Fruit fly (Drosophila melanogaster) whole organism, embryonic: ENCODE measurements around the gene CG16984.

Experiments used
- Antp ChIP-seq: fragments of 200-800 bp; sonication (Bioruptor generic); optimal IDR thresholded peaks from 3 replicates; lab custom pipeline; 2016; ENCODE audit warnings: missing biosample characterization, missing genetic modification characterization
- B-H2 ChIP-seq: fragments of 200-800 bp; sonication (Bioruptor generic); optimal IDR thresholded peaks from 2 replicates; lab custom pipeline; 2018; ENCODE audit warnings: missing biosample characterization, mild to moderate bottlenecking, missing genetic modification characterization
- BEAF-32 ChIP-seq: fragments of 200-800 bp; sonication (Bioruptor generic); optimal IDR thresholded peaks from 3 replicates; lab custom pipeline; 2017; ENCODE audit warnings: missing biosample characterization, missing genetic modification characterization, mild to moderate bottlenecking, moderate library complexity, missing genetic modification reagents
- CG10321 ChIP-seq: fragments of 200-800 bp; sonication (Bioruptor generic); IDR thresholded peaks from 2 replicates; pipeline ENCODE4 v1.3.6; 2022; ENCODE audit warnings: missing biosample characterization, missing genetic modification characterization
- CG14050 ChIP-seq: fragments of 200-800 bp; sonication (Bioruptor generic); IDR thresholded peaks from 3 replicates; pipeline ENCODE4 v1.3.6; 2022; ENCODE audit warnings: missing biosample characterization, missing genetic modification characterization
- CG15011 ChIP-seq: fragments of 200-800 bp; sonication (Bioruptor generic); optimal IDR thresholded peaks from 3 replicates; lab custom pipeline; 2018; ENCODE audit warnings: missing biosample characterization, mild to moderate bottlenecking, missing genetic modification characterization
- CG15073 ChIP-seq: fragments of 200-800 bp; sonication (Bioruptor generic); optimal IDR thresholded peaks from 2 replicates; lab custom pipeline; 2016; ENCODE audit warnings: missing biosample characterization, missing genetic modification characterization
- CG17385 ChIP-seq: fragments of 200-800 bp; sonication (Bioruptor generic); optimal IDR thresholded peaks from 3 replicates; lab custom pipeline; 2018; ENCODE audit warnings: missing biosample characterization, mild to moderate bottlenecking, missing genetic modification characterization
- CG1792 ChIP-seq: fragments of 200-800 bp; sonication (Bioruptor generic); optimal IDR thresholded peaks from 2 replicates; lab custom pipeline; 2016; ENCODE audit warnings: missing biosample characterization, missing genetic modification characterization
- CG18011 ChIP-seq: fragments of 200-800 bp; sonication (Bioruptor generic); optimal IDR thresholded peaks from 2 replicates; lab custom pipeline; 2017; ENCODE audit warnings: missing biosample characterization, missing genetic modification characterization, mild to moderate bottlenecking, moderate library complexity, missing genotype
- CG2678 ChIP-seq: fragments of 200-800 bp; sonication (Bioruptor generic); optimal IDR thresholded peaks from 3 replicates; lab custom pipeline; 2019; ENCODE audit warnings: missing biosample characterization, mild to moderate bottlenecking, missing genetic modification characterization, moderate library complexity
- CG3407 ChIP-seq: fragments of 200-800 bp; sonication (Bioruptor generic); optimal IDR thresholded peaks from 2 replicates; lab custom pipeline; 2018; ENCODE audit warnings: missing biosample characterization, mild to moderate bottlenecking, missing genetic modification characterization
- CG4282 ChIP-seq: fragments of 200-800 bp; sonication (Bioruptor generic); optimal IDR thresholded peaks from 2 replicates; lab custom pipeline; 2016; ENCODE audit warnings: missing biosample characterization, missing genetic modification characterization
- CG4730 ChIP-seq: fragments of 200-800 bp; sonication (Bioruptor generic); IDR thresholded peaks from 2 replicates; pipeline ENCODE4 v1.3.6; 2022; ENCODE audit warnings: missing biosample characterization, missing genetic modification characterization
- CG6272 ChIP-seq: fragments of 200-800 bp; sonication (Bioruptor generic); IDR thresholded peaks from 2 replicates; pipeline ENCODE4 v1.3.6; 2022; ENCODE audit warnings: missing biosample characterization, missing genetic modification characterization
- CG6791 ChIP-seq: fragments of 200-800 bp; sonication (Bioruptor generic); IDR thresholded peaks from 3 replicates; pipeline ENCODE4 v1.3.6; 2022; ENCODE audit warnings: missing biosample characterization, missing genetic modification characterization; ENCODE audit not compliant: partially characterized antibody
- CG7786 ChIP-seq: fragments of 200-800 bp; sonication (Bioruptor generic); optimal IDR thresholded peaks from 2 replicates; lab custom pipeline; 2016; ENCODE audit warnings: missing biosample characterization, missing genetic modification characterization
- CG7928 ChIP-seq: fragments of 200-800 bp; sonication (Bioruptor generic); optimal IDR thresholded peaks from 2 replicates; lab custom pipeline; 2017; ENCODE audit warnings: missing biosample characterization, mild to moderate bottlenecking, missing genetic modification characterization
- CrebB ChIP-seq: fragments of 200-800 bp; sonication (Bioruptor generic); optimal IDR thresholded peaks from 3 replicates; lab custom pipeline; 2018; ENCODE audit warnings: missing biosample characterization, mild to moderate bottlenecking, missing genetic modification characterization
- Dip3 ChIP-seq: fragments of 200-800 bp; sonication (Bioruptor generic); optimal IDR thresholded peaks from 3 replicates; lab custom pipeline; 2016; ENCODE audit warnings: missing biosample characterization, missing genetic modification characterization
- Ets97D ChIP-seq: fragments of 200-800 bp; sonication (Bioruptor generic); optimal IDR thresholded peaks from 3 replicates; lab custom pipeline; 2016; ENCODE audit warnings: missing biosample characterization, missing genetic modification characterization
- Gsc ChIP-seq: fragments of 200-800 bp; sonication (Bioruptor generic); IDR thresholded peaks from 2 replicates; pipeline ENCODE4 v1.3.6; 2022; ENCODE audit warnings: missing biosample characterization, missing genetic modification characterization
- HLH4C ChIP-seq: fragments of 200-800 bp; sonication (Bioruptor generic); IDR thresholded peaks from 3 replicates; pipeline ENCODE4 v1.3.6; 2022; ENCODE audit warnings: missing biosample characterization, missing genetic modification characterization; ENCODE audit not compliant: partially characterized antibody
- HLH54F ChIP-seq: fragments of 200-800 bp; sonication (Bioruptor generic); optimal IDR thresholded peaks from 3 replicates; lab custom pipeline; 2016; ENCODE audit warnings: missing biosample characterization, missing genetic modification characterization
- Lhr ChIP-seq: fragments of 200-800 bp; sonication (Bioruptor generic); optimal IDR thresholded peaks from 3 replicates; lab custom pipeline; 2017; ENCODE audit warnings: mild to moderate bottlenecking, missing biosample characterization, missing genetic modification reagents, missing genetic modification characterization
- Lpt ChIP-seq: fragments of >200 bp; optimal IDR thresholded peaks from 2 replicates; lab custom pipeline; 2018; ENCODE audit warnings: missing biosample characterization, missing genetic modification characterization
- MESR4 ChIP-seq: fragments of 200-800 bp; sonication (Bioruptor generic); optimal IDR thresholded peaks from 2 replicates; lab custom pipeline; 2018; ENCODE audit warnings: missing biosample characterization, mild to moderate bottlenecking, missing genetic modification characterization, moderate library complexity
- Ptx1 ChIP-seq: fragments of 200-800 bp; sonication (Bioruptor generic); IDR thresholded peaks from 2 replicates; pipeline ENCODE4 v1.3.6; 2022; ENCODE audit warnings: missing biosample characterization, missing genetic modification characterization
- amos ChIP-seq: fragments of 200-800 bp; sonication (Bioruptor generic); IDR thresholded peaks from 2 replicates; pipeline ENCODE4 v1.3.6; 2022; ENCODE audit warnings: missing biosample characterization, missing genetic modification characterization; ENCODE audit not compliant: partially characterized antibody
- ara ChIP-seq: fragments of 200-800 bp; sonication (Bioruptor generic); IDR thresholded peaks from 2 replicates; pipeline ENCODE4 v1.3.6; 2022; ENCODE audit warnings: missing biosample characterization, missing genetic modification characterization
- cas ChIP-seq: fragments of 200-800 bp; sonication (Bioruptor generic); IDR thresholded peaks from 2 replicates; pipeline ENCODE4 v1.3.6; 2022; ENCODE audit warnings: missing biosample characterization, missing genetic modification characterization
- cg ChIP-seq: fragments of 200-800 bp; sonication (Bioruptor generic); optimal IDR thresholded peaks from 3 replicates; lab custom pipeline; 2019; ENCODE audit warnings: missing biosample characterization, mild to moderate bottlenecking, missing genetic modification characterization, moderate library complexity
- dimm ChIP-seq: fragments of 200-800 bp; sonication (Bioruptor generic); IDR thresholded peaks from 2 replicates; pipeline ENCODE4 v1.3.6; 2022; ENCODE audit warnings: missing biosample characterization, missing genetic modification characterization
- dpn ChIP-seq, 2 experiments: fragments of 200-800 bp; sonication (Bioruptor generic); optimal IDR thresholded peaks; 3 replicates each; lab custom pipeline; 2016; ENCODE audit warnings: missing biosample characterization in 2 of 2, missing genetic modification characterization in 2 of 2
- gcm ChIP-seq: fragments of 200-800 bp; sonication (Bioruptor generic); optimal IDR thresholded peaks from 2 replicates; lab custom pipeline; 2019; ENCODE audit warnings: missing biosample characterization, mild to moderate bottlenecking, missing genetic modification characterization, moderate library complexity
- grn ChIP-seq: fragments of 200-800 bp; sonication (Bioruptor generic); optimal IDR thresholded peaks from 3 replicates; lab custom pipeline; 2017; ENCODE audit warnings: missing biosample characterization, missing genetic modification characterization
- hth ChIP-seq: fragments of >200 bp; optimal IDR thresholded peaks from 2 replicates; lab custom pipeline; 2017; ENCODE audit warnings: inconsistent platforms
- knrl ChIP-seq: fragments of 200-800 bp; sonication (Bioruptor generic); IDR thresholded peaks from 3 replicates; pipeline ENCODE4 v1.3.6; 2022; ENCODE audit warnings: missing biosample characterization, missing genetic modification characterization; ENCODE audit not compliant: partially characterized antibody
- lbe ChIP-seq: fragments of 200-800 bp; sonication (Bioruptor generic); optimal IDR thresholded peaks from 2 replicates; lab custom pipeline; 2016; ENCODE audit warnings: missing biosample characterization, mild to moderate bottlenecking, missing genetic modification characterization
- lmd ChIP-seq: fragments of 200-800 bp; sonication (Bioruptor generic); IDR thresholded peaks from 2 replicates; pipeline ENCODE4 v1.3.6; 2022; ENCODE audit warnings: missing biosample characterization, missing genetic modification characterization
- nerfin-2 ChIP-seq: fragments of 200-800 bp; sonication (Bioruptor generic); IDR thresholded peaks from 2 replicates; pipeline ENCODE4 v1.3.6; 2022; ENCODE audit warnings: missing biosample characterization, missing genetic modification characterization; ENCODE audit not compliant: partially characterized antibody
- scrt ChIP-seq: fragments of 200-800 bp; sonication (Bioruptor generic); optimal IDR thresholded peaks from 2 replicates; lab custom pipeline; 2018; ENCODE audit warnings: missing biosample characterization, mild to moderate bottlenecking, missing genetic modification characterization, moderate library complexity
- stc ChIP-seq: fragments of 200-800 bp; sonication (Bioruptor generic); IDR thresholded peaks from 2 replicates; pipeline ENCODE4 v1.3.6; 2022; ENCODE audit warnings: missing biosample characterization, missing genetic modification characterization
- unc-4 ChIP-seq: fragments of 200-800 bp; sonication (Bioruptor generic); IDR thresholded peaks from 2 replicates; pipeline ENCODE4 v1.3.6; 2022; ENCODE audit warnings: missing biosample characterization, missing genetic modification characterization; ENCODE audit not compliant: partially characterized antibody
- zen2 ChIP-seq: fragments of 200-800 bp; sonication (Bioruptor generic); IDR thresholded peaks from 3 replicates; pipeline ENCODE4 v1.3.6; 2022; ENCODE audit warnings: missing biosample characterization, missing genetic modification characterization; ENCODE audit not compliant: partially characterized antibody
- zfh1 ChIP-seq: fragments of 200-800 bp; sonication (Bioruptor generic); IDR thresholded peaks from 3 replicates; pipeline ENCODE4 v1.3.6; 2022; ENCODE audit warnings: missing biosample characterization, missing genetic modification characterization

CG16984 gene

DNA sequence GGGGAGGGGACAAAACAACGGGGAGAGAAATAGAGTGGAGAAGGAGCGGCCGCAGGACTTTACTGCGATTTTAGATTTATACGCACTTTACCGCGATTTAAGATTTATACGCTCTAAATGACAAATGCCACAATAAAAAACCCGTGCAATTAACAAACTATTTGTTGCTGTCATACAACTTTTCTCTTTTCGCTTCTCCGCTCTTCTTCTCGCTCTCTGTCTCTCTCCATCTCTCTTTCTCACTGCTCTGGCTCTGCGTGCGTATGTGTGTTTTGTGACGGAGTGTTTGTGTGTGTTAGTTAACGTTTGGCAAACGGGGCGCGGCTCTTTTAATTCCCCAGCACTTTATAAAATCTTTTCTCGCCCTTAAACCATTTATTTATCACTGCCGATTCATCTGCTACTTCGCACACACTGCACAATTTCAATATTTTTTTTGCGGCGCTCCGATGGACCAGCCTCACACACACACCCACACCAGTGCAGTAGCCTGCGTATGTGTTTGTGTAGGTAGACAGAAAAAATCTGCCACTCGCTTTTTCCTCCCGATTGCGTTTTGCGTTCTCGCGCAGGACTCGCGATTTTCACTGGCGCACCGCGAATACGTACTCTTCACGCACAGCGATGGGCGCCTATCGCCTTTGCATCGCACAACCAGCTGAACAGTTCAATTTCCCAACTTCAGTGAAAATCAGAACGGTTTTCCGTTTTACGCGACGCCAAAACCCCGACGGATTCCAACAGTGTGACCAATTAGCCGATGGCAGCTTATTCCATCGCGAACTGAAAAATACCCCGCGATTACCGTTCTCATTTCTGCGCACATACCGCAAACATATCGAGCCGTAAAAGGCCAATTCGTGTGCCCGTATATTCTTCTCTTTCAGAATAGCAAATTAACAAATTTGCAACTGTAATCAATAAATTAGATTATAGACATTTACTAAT is 9.5 kb upstream of the CG16984 start, which contains the start of gene msn (continued):
- TF ChIP-seq scrt (peak; percentile 25), CG18011 (GFP tag; lab: Kevin White, UChicago) (peak; percentile 6), BEAF-32 (peak; percentile 64), nerfin-2 (no peak), lbe (no peak), grn (GFP tag; lab: Kevin White, UChicago) (no peak), Lpt (GFP tag; lab: Kevin White, UChicago) (no peak), HLH4C (peak; percentile 53; the same call in 2 of the 3 replicates), CG17385 (GFP tag; lab: Kevin White, UChicago) (peak; percentile 22), hth (lab: Kevin White, UChicago) (no peak)

DNA sequence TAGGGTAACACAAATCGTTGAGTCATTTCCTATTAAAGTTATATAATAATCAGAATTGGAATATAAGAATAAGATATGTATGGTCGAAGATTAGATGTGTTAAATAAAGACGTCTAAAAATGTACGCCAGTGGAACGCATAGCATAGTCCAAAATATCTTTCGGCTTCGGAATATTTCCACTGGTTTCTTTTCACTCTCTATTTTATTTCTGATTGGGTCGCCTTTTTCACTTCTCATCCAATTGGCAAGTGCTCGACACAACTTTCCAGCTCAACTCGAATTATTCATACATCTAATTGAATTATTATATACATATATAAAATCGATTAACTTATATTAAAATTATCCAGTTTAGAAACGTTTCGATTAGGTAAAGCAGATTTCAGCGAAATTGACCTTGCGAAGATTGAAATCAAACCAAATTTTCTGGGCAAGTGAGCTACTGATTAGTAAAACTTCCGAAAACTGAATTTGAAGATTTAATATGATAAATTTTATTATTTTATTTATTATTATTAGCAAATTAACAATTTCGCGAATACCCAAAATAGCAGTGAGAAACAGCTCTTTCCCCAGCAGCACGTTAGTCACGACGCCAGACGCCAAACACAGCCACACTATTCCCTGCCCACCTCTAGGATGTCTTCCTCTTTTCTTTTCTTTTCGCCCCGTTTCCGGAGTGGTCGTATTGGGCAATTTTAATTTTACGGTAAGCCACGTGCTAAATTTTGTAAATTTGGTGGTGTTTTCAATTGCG is 8.6 kb upstream of the CG16984 start, which contains the start of gene RpL8:
Gene RpL8, plus strand, starts transcription at position 653 of the 758 bp plus-strand sequence.
- TF ChIP-seq CG6272 (GFP tag; lab: Robert Waterston, UW), result peak; percentile 64
- peak; percentile 51 for TF ChIP-seq CG1792 (GFP tag; lab: Kevin White, UChicago)
- TF ChIP-seq MESR4 (GFP tag; lab: Kevin White, UChicago), result peak; percentile 100
- peak; percentile 63 for TF ChIP-seq CG10321 (GFP tag; lab: Robert Waterston, UW)
- peak; percentile 86 for TF ChIP-seq CrebB (tag; lab: Kevin White, UChicago)
- TF ChIP-seq stc (GFP tag; lab: Robert Waterston, UW), result peak; percentile 77
- TF ChIP-seq CG2678 (tag; lab: Kevin White, UChicago), result peak; percentile 69
- no peak for TF ChIP-seq Gsc (GFP tag; lab: Robert Waterston, UW)
- peak; percentile 99 for TF ChIP-seq Ets97D (GFP tag; lab: Kevin White, UChicago)
- peak; percentile 22 for TF ChIP-seq CG7928 (GFP tag; lab: Kevin White, UChicago)
- peak; percentile 62 for TF ChIP-seq ara (GFP tag; lab: Robert Waterston, UW)
- peak; percentile 51 to 89 for TF ChIP-seq dpn (GFP tag; optimal IDR thresholded peaks at IDR 0.05; lab: Kevin White, UChicago)
- peak; percentile 82 for TF ChIP-seq amos (GFP tag; lab: Robert Waterston, UW)
- peak; percentile 61 for TF ChIP-seq HLH54F (GFP tag; lab: Kevin White, UChicago)
- peak; percentile 58 for TF ChIP-seq CG4730
- peak; percentile 53 for TF ChIP-seq unc-4 (GFP tag; lab: Robert Waterston, UW)
- peak; percentile 74 for TF ChIP-seq CG15011 (GFP tag; lab: Kevin White, UChicago)
- peak; percentile 64; the same call in 1 of the 2 replicates for TF ChIP-seq Ptx1 (GFP tag; lab: Robert Waterston, UW)
- TF ChIP-seq dimm (GFP tag; lab: Robert Waterston, UW), result peak; percentile 66
- peak; percentile 25 for TF ChIP-seq CG4282 (GFP tag; lab: Kevin White, UChicago)
- no peak for TF ChIP-seq CG15073 (GFP tag; lab: Kevin White, UChicago)
- peak; percentile 40 for TF ChIP-seq Lhr (GFP tag; lab: Kevin White, UChicago)
- peak; percentile 78 for TF ChIP-seq CG14050
- TF ChIP-seq Antp, result peak; percentile 62
- TF ChIP-seq Dip3 (GFP tag; lab: Kevin White, UChicago), result peak; percentile 60
- peak; percentile 69 for TF ChIP-seq knrl (GFP tag; lab: Robert Waterston, UW)
- peak; percentile 70 for TF ChIP-seq CG3407 (GFP tag; lab: Kevin White, UChicago)
- TF ChIP-seq B-H2, result peak; percentile 92
- no peak for TF ChIP-seq zen2 (GFP tag; lab: Robert Waterston, UW)
- peak; percentile 70 for TF ChIP-seq CG6791
- TF ChIP-seq CG7786 (GFP tag; lab: Kevin White, UChicago), result peak; percentile 43
- peak; percentile 67 for TF ChIP-seq gcm (GFP tag; lab: Kevin White, UChicago)
- no peak for TF ChIP-seq cg (GFP tag; lab: Kevin White, UChicago)
- TF ChIP-seq lmd (GFP tag; lab: Robert Waterston, UW), result peak; percentile 66
- peak; percentile 89 for TF ChIP-seq zfh1 (GFP tag; lab: Robert Waterston, UW)
- TF ChIP-seq cas (GFP tag; lab: Robert Waterston, UW), result peak; percentile 52; the same call in 1 of the 2 replicates
